Worm (Caenorhabditis elegans): ENCODE results near the gene srt-68.

- no peak for TF ChIP-seq ztf-11 (tag; optimal IDR thresholded peaks at IDR 0.05)
- TF ChIP-seq pax-3 (tag; optimal IDR thresholded peaks at IDR 0.05) = no peak
- no peak for TF ChIP-seq blmp-1 (tag; optimal IDR thresholded peaks at IDR 0.05)
- no peak for TF ChIP-seq mep-1 (tag; optimal IDR thresholded peaks at IDR 0.05)
- no peak for TF ChIP-seq lin-39 (tag; optimal IDR thresholded peaks at IDR 0.05)
- TF ChIP-seq ceh-82 (tag; optimal IDR thresholded peaks at IDR 0.05) = no peak
- TF ChIP-seq nhr-84 (tag; optimal IDR thresholded peaks at IDR 0.05) = no peak
- no peak for TF ChIP-seq unc-62 (GFP tag; optimal IDR thresholded peaks at IDR 0.05)
- TF ChIP-seq nhr-237 (tag; optimal IDR thresholded peaks at IDR 0.05) = no peak
- no peak for TF ChIP-seq skn-1 (tag; optimal IDR thresholded peaks at IDR 0.05)
Measured at ce11 chrV:5239903-5240302, 12.0 kb downstream of the srt-68 start, which contains the start of gene B0238.15.

Data from whole organism, L1 larva.